Worm (Caenorhabditis elegans): ENCODE measurements around the gene clec-143.

DNA sequence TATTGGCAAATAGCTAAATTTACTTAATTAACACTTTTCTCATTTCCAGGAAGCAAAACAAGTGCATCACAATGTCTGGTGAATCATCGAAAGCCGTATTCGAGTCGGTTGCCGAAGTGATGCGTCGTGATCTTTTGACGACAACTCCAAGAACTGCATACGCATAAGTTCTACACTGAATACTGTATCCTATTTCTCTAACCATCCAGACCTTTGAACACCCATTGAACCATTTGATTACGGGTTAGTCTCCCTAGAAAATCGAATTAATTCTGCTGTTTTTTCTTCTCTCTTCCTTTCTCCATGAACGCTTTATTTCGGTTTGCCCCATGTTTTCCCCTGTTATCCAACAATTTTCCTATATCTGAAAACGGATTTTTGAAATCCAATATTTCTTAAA lies 20.4 kb downstream of the clec-143 start, which contains the start of gene lin-56:
- TF ChIP-seq ceh-88 (GFP tag; IDR thresholded peaks at IDR 0.05) (no peak), aly-2 (tag; optimal IDR thresholded peaks at IDR 0.05) (no peak), snpc-4 (tag; optimal IDR thresholded peaks at IDR 0.05) (no peak), snu-23 (GFP tag; optimal IDR thresholded peaks at IDR 0.05) (no peak), ceh-82 (tag; optimal IDR thresholded peaks at IDR 0.05) (no peak), ets-5 (GFP tag; IDR thresholded peaks at IDR 0.05) (no peak), elt-2 (tag; optimal IDR thresholded peaks at IDR 0.05) (no peak)

All from whole organism, L1 larva.